Worm (Caenorhabditis elegans) whole organism, late embryonic: ENCODE data around the gene F22B3.10.
"Not testable (repeated sequence)": the region's sequence is repeated elsewhere in the genome, so short reads cannot be mapped to it uniquely, and the experiment has no call there.

Experiments used
- C08G9.2 ChIP-seq: sonication (generic microtip); optimal IDR thresholded peaks from 2 replicates; lab custom pipeline; 2016; ENCODE audit warnings: mild to moderate bottlenecking, missing genetic modification characterization, moderate library complexity, missing compliant biosample characterization
- C38D4.7 ChIP-seq: fragments of 200-800 bp; sonication (Bioruptor generic); optimal IDR thresholded peaks from 2 replicates; lab custom pipeline; 2018; ENCODE audit warnings: mild to moderate bottlenecking, missing genetic modification characterization, moderate library complexity, missing compliant biosample characterization
- F13H6.1 ChIP-seq: sonication (generic microtip); optimal IDR thresholded peaks from 2 replicates; lab custom pipeline; 2016; ENCODE audit warnings: missing genetic modification characterization, missing compliant biosample characterization
- K09A11.1 ChIP-seq: sonication (generic microtip); optimal IDR thresholded peaks from 2 replicates; lab custom pipeline; 2017; ENCODE audit warnings: antibody characterized with exemption, mild to moderate bottlenecking, missing genetic modification characterization, missing compliant biosample characterization; ENCODE audit not compliant: insufficient read depth
- T23F11.4 ChIP-seq: fragments of 200-800 bp; sonication (Bioruptor generic); optimal IDR thresholded peaks from 2 replicates; lab custom pipeline; 2018; ENCODE audit warnings: mild to moderate bottlenecking, missing genetic modification characterization, missing compliant biosample characterization
- ama-1 ChIP-seq: fragments of 150-350 bp; optimal IDR thresholded peaks from 2 replicates; lab custom pipeline; 2014
- ceh-18 ChIP-seq: sonication (generic microtip); optimal IDR thresholded peaks from 2 replicates; lab custom pipeline; 2016; ENCODE audit warnings: missing genetic modification characterization, missing compliant biosample characterization
- ceh-22 ChIP-seq: sonication (generic microtip); optimal IDR thresholded peaks from 2 replicates; lab custom pipeline; 2017; ENCODE audit warnings: missing biosample characterization, missing genetic modification characterization
- ceh-30 ChIP-seq: fragments of 150-350 bp; optimal IDR thresholded peaks from 2 replicates; lab custom pipeline; 2014; ENCODE audit warnings: missing biosample characterization, missing genetic modification characterization
- ceh-31 ChIP-seq: sonication (generic microtip); optimal IDR thresholded peaks from 2 replicates; lab custom pipeline; 2016; ENCODE audit warnings: missing genetic modification characterization, missing compliant biosample characterization
- ceh-48 ChIP-seq: sonication (generic microtip); optimal IDR thresholded peaks from 2 replicates; lab custom pipeline; 2016; ENCODE audit warnings: missing genetic modification characterization, inconsistent platforms, missing compliant biosample characterization
- ceh-6 ChIP-seq: fragments of 200-800 bp; sonication (Bioruptor generic); optimal IDR thresholded peaks from 2 replicates; lab custom pipeline; 2018; ENCODE audit warnings: mild to moderate bottlenecking, missing genetic modification characterization, missing compliant biosample characterization
- che-1 ChIP-seq: sonication (generic microtip); optimal IDR thresholded peaks from 2 replicates; lab custom pipeline; 2016; ENCODE audit warnings: mild to moderate bottlenecking, missing genetic modification characterization, missing compliant biosample characterization
- elt-2 ChIP-seq: sonication (generic microtip); optimal IDR thresholded peaks from 2 replicates; lab custom pipeline; 2016; ENCODE audit warnings: missing genetic modification reagents, missing genetic modification characterization, missing compliant biosample characterization
- elt-4 ChIP-seq: sonication (generic microtip); optimal IDR thresholded peaks from 2 replicates; lab custom pipeline; 2016; ENCODE audit warnings: missing genetic modification characterization, missing compliant biosample characterization
- fkh-6 ChIP-seq: sonication (generic microtip); optimal IDR thresholded peaks from 2 replicates; lab custom pipeline; 2016; ENCODE audit warnings: missing genetic modification characterization, missing compliant biosample characterization
- gmeb-2 ChIP-seq: sonication (generic microtip); optimal IDR thresholded peaks from 2 replicates; lab custom pipeline; 2016; ENCODE audit warnings: missing genetic modification characterization, inconsistent platforms, missing compliant biosample characterization
- hlh-13 ChIP-seq: fragments of 200-800 bp; sonication (Bioruptor generic); optimal IDR thresholded peaks from 2 replicates; lab custom pipeline; 2018; ENCODE audit warnings: mild to moderate bottlenecking, missing genetic modification characterization, missing compliant biosample characterization
- hlh-15 ChIP-seq: sonication (generic microtip); optimal IDR thresholded peaks from 2 replicates; lab custom pipeline; 2016; ENCODE audit warnings: missing genetic modification characterization, missing compliant biosample characterization
- hlh-6 ChIP-seq: sonication (generic microtip); optimal IDR thresholded peaks from 2 replicates; lab custom pipeline; 2016; ENCODE audit warnings: missing genotype, missing genetic modification characterization, missing compliant biosample characterization
- hlh-8 ChIP-seq: sonication (generic microtip); optimal IDR thresholded peaks from 2 replicates; lab custom pipeline; 2016; ENCODE audit warnings: missing genotype, missing genetic modification characterization, missing compliant biosample characterization
- madf-2 ChIP-seq: sonication (generic microtip); optimal IDR thresholded peaks from 2 replicates; lab custom pipeline; 2017; ENCODE audit warnings: missing genetic modification characterization, missing compliant biosample characterization
- nfya-1 ChIP-seq: sonication (generic microtip); optimal IDR thresholded peaks from 2 replicates; lab custom pipeline; 2017; ENCODE audit warnings: missing genetic modification characterization, mild to moderate bottlenecking, missing compliant biosample characterization, antibody characterized with exemption, moderate library complexity
- odd-2 ChIP-seq: sonication (generic microtip); optimal IDR thresholded peaks from 2 replicates; lab custom pipeline; 2017; ENCODE audit warnings: antibody characterized with exemption, mild to moderate bottlenecking, missing genetic modification characterization, missing compliant biosample characterization
- pat-9 ChIP-seq: fragments of 200-800 bp; sonication (Bioruptor generic); optimal IDR thresholded peaks from 2 replicates; lab custom pipeline; 2018; ENCODE audit warnings: mild to moderate bottlenecking, missing genetic modification characterization, moderate library complexity, missing compliant biosample characterization
- pros-1 ChIP-seq: fragments of 150-350 bp; optimal IDR thresholded peaks from 2 replicates; lab custom pipeline; 2014; ENCODE audit warnings: missing biosample characterization, missing genetic modification reagents, missing genetic modification characterization
- ref-2 ChIP-seq: sonication (generic microtip); optimal IDR thresholded peaks from 2 replicates; lab custom pipeline; 2016; ENCODE audit warnings: missing genetic modification characterization, missing compliant biosample characterization
- sdc-2 ChIP-seq: sonication (generic microtip); optimal IDR thresholded peaks from 2 replicates; lab custom pipeline; 2016; ENCODE audit warnings: missing genotype, missing genetic modification characterization, missing compliant biosample characterization
- sox-2 ChIP-seq: fragments of 200-800 bp; sonication (Bioruptor generic); IDR thresholded peaks from 2 replicates; pipeline ENCODE4 v1.3.6; 2022; ENCODE audit warnings: missing genetic modification reagents, missing genetic modification characterization, missing compliant biosample characterization
- sox-4 ChIP-seq: sonication (generic microtip); optimal IDR thresholded peaks from 2 replicates; lab custom pipeline; 2017; ENCODE audit warnings: mild to moderate bottlenecking, missing genetic modification characterization, inconsistent platforms, missing compliant biosample characterization
- syd-9 ChIP-seq: sonication (generic microtip); optimal IDR thresholded peaks from 2 replicates; lab custom pipeline; 2016; ENCODE audit warnings: mild to moderate bottlenecking, missing genetic modification characterization, moderate library complexity, missing compliant biosample characterization
- tbx-7 ChIP-seq: sonication (generic microtip); optimal IDR thresholded peaks from 2 replicates; lab custom pipeline; 2016; ENCODE audit warnings: missing genotype, missing genetic modification characterization, missing compliant biosample characterization
- unc-42 ChIP-seq: sonication (generic microtip); optimal IDR thresholded peaks from 2 replicates; lab custom pipeline; 2016; ENCODE audit warnings: missing genotype, missing genetic modification characterization, missing compliant biosample characterization
- unc-55 ChIP-seq: sonication (generic microtip); optimal IDR thresholded peaks from 2 replicates; lab custom pipeline; 2017; ENCODE audit warnings: missing biosample characterization, missing genetic modification reagents, missing genetic modification characterization
- zip-5 ChIP-seq: sonication (generic microtip); optimal IDR thresholded peaks from 2 replicates; lab custom pipeline; 2016; ENCODE audit warnings: missing genetic modification characterization, missing compliant biosample characterization

Gene F22B3.10

ce11 chrIV:11406744-11407690 is 7.8 kb downstream of the F22B3.10 start, which contains the start of the genes his-63 and his-64:
TSS of gene his-63 (minus strand) at chrIV:11406861.
TSS of gene his-64 (plus strand) at chrIV:11407116.
- TF ChIP-seq ref-2 (tag; lab: Kevin White, UChicago) (peak; percentile 3), sox-2 (GFP tag; lab: Robert Waterston, UW) (peak; percentile 36)

- TF ChIP-seq elt-2 (no peak), pros-1 (tag; lab: Kevin White, UChicago) (no peak), F13H6.1 (tag; lab: Kevin White, UChicago) (no peak), C08G9.2 (tag; lab: Kevin White, UChicago) (no peak), ceh-22 (tag; lab: Kevin White, UChicago) (no peak), hlh-13 (GFP tag; lab: Kevin White, UChicago) (no peak), ceh-48 (tag; lab: Kevin White, UChicago) (no peak), ref-2 (tag; lab: Kevin White, UChicago) (no peak), zip-5 (tag; lab: Kevin White, UChicago) (no peak), syd-9 (tag; lab: Kevin White, UChicago) (no peak), C38D4.7 (no peak), madf-2 (no peak), unc-42 (tag; lab: Kevin White, UChicago) (no peak), sox-2 (GFP tag; lab: Robert Waterston, UW) (no peak), tbx-7 (tag; lab: Kevin White, UChicago) (no peak)
Observed at ce11 chrIV:11403288-11403991, 11.4 kb downstream of the F22B3.10 start, which contains the start of the genes memi-3 and cyp-31A2. TSS of gene memi-3 (minus strand) at chrIV:11403338. TSS of gene cyp-31A2 (plus strand) at chrIV:11403961.

- no peak for TF ChIP-seq ceh-30 (tag; lab: Kevin White, UChicago)
- TF ChIP-seq nfya-1: no peak
- no peak for TF ChIP-seq hlh-15 (tag; lab: Kevin White, UChicago)
- TF ChIP-seq ceh-18: no peak
- TF ChIP-seq elt-4 (tag; lab: Kevin White, UChicago): no peak
- no peak for TF ChIP-seq sdc-2 (tag; lab: Kevin White, UChicago)
- no peak for TF ChIP-seq hlh-8 (tag; lab: Kevin White, UChicago)
- TF ChIP-seq sox-4 (tag; lab: Kevin White, UChicago): no peak
- no peak for TF ChIP-seq T23F11.4 (GFP tag; lab: Kevin White, UChicago)
- TF ChIP-seq hlh-6 (tag; lab: Kevin White, UChicago): no peak
- no peak for TF ChIP-seq unc-55
- TF ChIP-seq ceh-48 (tag; lab: Kevin White, UChicago): no peak
- no peak for TF ChIP-seq fkh-6 (tag; lab: Kevin White, UChicago)
Observed at ce11 chrIV:11401482-11401881, 13.3 kb downstream of the F22B3.10 start.

ce11 chrIV:11398267-11398825 is 16.5 kb downstream of the F22B3.10 start, which contains the start of gene dsl-6:
TSS of gene dsl-6 (minus strand) at chrIV:11398317.
- not testable (repeated sequence) for TF ChIP-seq ama-1 (lab: Kevin White, UChicago); elt-4 (tag; lab: Kevin White, UChicago); che-1 (tag; lab: Kevin White, UChicago)

ce11 chrIV:11394243-11394642 is 20.6 kb downstream of the F22B3.10 start, which contains the start of gene tag-89:
TSS of gene tag-89 (plus strand) at chrIV:11394543.
- TF ChIP-seq pat-9 (tag; lab: Kevin White, UChicago) (no peak), C38D4.7 (no peak), T23F11.4 (GFP tag; lab: Kevin White, UChicago) (no peak), gmeb-2 (tag; lab: Kevin White, UChicago) (no peak), ceh-18 (no peak), odd-2 (tag; lab: Kevin White, UChicago) (no peak), F13H6.1 (tag; lab: Kevin White, UChicago) (no peak), ref-2 (tag; lab: Kevin White, UChicago) (no peak), pros-1 (tag; lab: Kevin White, UChicago) (no peak), ceh-31 (tag; lab: Kevin White, UChicago) (no peak), K09A11.1 (no peak), zip-5 (tag; lab: Kevin White, UChicago) (no peak), ceh-6 (GFP tag; lab: Kevin White, UChicago) (no peak)
